Fruit fly (Drosophila melanogaster) whole organism, embryonic: ENCODE measurements around the gene ClpX.

Experiments
- Ada2b ChIP-seq: fragments of 200-800 bp; sonication (Bioruptor generic); IDR thresholded peaks from 2 replicates; pipeline ENCODE4 v1.3.6; 2022; ENCODE audit warnings: missing biosample characterization, missing genetic modification characterization
- B-H1 ChIP-seq: fragments of 200-800 bp; sonication (Bioruptor generic); IDR thresholded peaks from 3 replicates; pipeline ENCODE4 v1.3.6; 2022; ENCODE audit warnings: missing biosample characterization, missing genetic modification characterization
- BtbVII ChIP-seq: fragments of 200-800 bp; sonication (Bioruptor generic); optimal IDR thresholded peaks from 3 replicates; lab custom pipeline; 2017; ENCODE audit warnings: missing biosample characterization, mild to moderate bottlenecking, missing genetic modification characterization
- CG10654 ChIP-seq: fragments of 200-800 bp; sonication (Bioruptor generic); optimal IDR thresholded peaks from 2 replicates; lab custom pipeline; 2016; ENCODE audit warnings: missing biosample characterization, missing genetic modification characterization
- CG13296 ChIP-seq: fragments of 200-800 bp; sonication (Bioruptor generic); optimal IDR thresholded peaks from 3 replicates; lab custom pipeline; 2018; ENCODE audit warnings: missing biosample characterization, mild to moderate bottlenecking, missing genetic modification characterization
- CG13624 ChIP-seq: fragments of 200-800 bp; sonication (Bioruptor generic); optimal IDR thresholded peaks from 2 replicates; lab custom pipeline; 2016; ENCODE audit warnings: missing biosample characterization, missing genetic modification characterization
- CG13894 ChIP-seq: fragments of 200-800 bp; sonication (Bioruptor generic); optimal IDR thresholded peaks from 3 replicates; lab custom pipeline; 2018; ENCODE audit warnings: missing biosample characterization, mild to moderate bottlenecking, missing genetic modification characterization, moderate library complexity
- CG1602 ChIP-seq: fragments of 200-800 bp; sonication (Bioruptor generic); optimal IDR thresholded peaks from 3 replicates; lab custom pipeline; 2016; ENCODE audit warnings: missing biosample characterization, missing genetic modification characterization
- CG1647 ChIP-seq: fragments of 200-800 bp; sonication (Bioruptor generic); optimal IDR thresholded peaks from 3 replicates; lab custom pipeline; 2016; ENCODE audit warnings: missing biosample characterization, missing genetic modification characterization
- CG18011 ChIP-seq: fragments of 200-800 bp; sonication (Bioruptor generic); optimal IDR thresholded peaks from 2 replicates; lab custom pipeline; 2017; ENCODE audit warnings: missing biosample characterization, missing genetic modification characterization, mild to moderate bottlenecking, moderate library complexity, missing genotype
- CG2875 ChIP-seq: fragments of 200-800 bp; sonication (Bioruptor generic); optimal IDR thresholded peaks from 2 replicates; lab custom pipeline; 2017; ENCODE audit warnings: missing biosample characterization, mild to moderate bottlenecking, missing genetic modification characterization, missing genetic modification reagents
- CG30431 ChIP-seq: fragments of 200-800 bp; sonication (Bioruptor generic); optimal IDR thresholded peaks from 2 replicates; lab custom pipeline; 2017; ENCODE audit warnings: missing biosample characterization, missing genetic modification characterization
- CG3163 ChIP-seq: fragments of 200-800 bp; sonication (Bioruptor generic); optimal IDR thresholded peaks from 3 replicates; lab custom pipeline; 2016; ENCODE audit warnings: missing biosample characterization, missing genetic modification characterization
- CG4617 ChIP-seq: fragments of 200-800 bp; sonication (Bioruptor generic); optimal IDR thresholded peaks from 3 replicates; lab custom pipeline; 2016; ENCODE audit warnings: missing biosample characterization, missing genetic modification characterization, borderline replicate concordance
- CG4820 ChIP-seq: fragments of 200-800 bp; sonication (Bioruptor generic); optimal IDR thresholded peaks from 3 replicates; lab custom pipeline; 2016; ENCODE audit warnings: missing biosample characterization, missing genetic modification characterization
- CG5180 ChIP-seq: fragments of 200-800 bp; sonication (Bioruptor generic); optimal IDR thresholded peaks from 3 replicates; lab custom pipeline; 2017; ENCODE audit warnings: missing biosample characterization, missing genetic modification characterization, mild to moderate bottlenecking, moderate library complexity, missing genetic modification reagents
- CG6175 ChIP-seq: fragments of 200-800 bp; sonication (Bioruptor generic); IDR thresholded peaks from 3 replicates; pipeline ENCODE4 v1.3.6; 2022; ENCODE audit warnings: missing biosample characterization, missing genetic modification characterization
- CG6683 ChIP-seq: fragments of 200-800 bp; sonication (Bioruptor generic); optimal IDR thresholded peaks from 2 replicates; lab custom pipeline; 2017; ENCODE audit warnings: missing biosample characterization, mild to moderate bottlenecking, missing genetic modification characterization, missing genetic modification reagents
- CG6765 ChIP-seq: fragments of 200-800 bp; sonication (Bioruptor generic); optimal IDR thresholded peaks from 3 replicates; lab custom pipeline; 2017; ENCODE audit warnings: missing biosample characterization, mild to moderate bottlenecking, missing genetic modification characterization
- CG6813 ChIP-seq: fragments of 200-800 bp; sonication (Bioruptor generic); optimal IDR thresholded peaks from 2 replicates; lab custom pipeline; 2017; ENCODE audit warnings: missing biosample characterization, missing genetic modification characterization, mild to moderate bottlenecking, moderate library complexity, missing genetic modification reagents
- CG6854 ChIP-seq: fragments of 200-800 bp; sonication (Bioruptor generic); optimal IDR thresholded peaks from 3 replicates; lab custom pipeline; 2017; ENCODE audit warnings: missing biosample characterization, mild to moderate bottlenecking, missing genetic modification characterization
- CG7928 ChIP-seq: fragments of 200-800 bp; sonication (Bioruptor generic); optimal IDR thresholded peaks from 2 replicates; lab custom pipeline; 2017; ENCODE audit warnings: missing biosample characterization, mild to moderate bottlenecking, missing genetic modification characterization
- CG9876 ChIP-seq: fragments of 200-800 bp; sonication (Bioruptor generic); optimal IDR thresholded peaks from 2 replicates; lab custom pipeline; 2016; ENCODE audit warnings: missing biosample characterization, missing genetic modification characterization
- ERR ChIP-seq: fragments of 200-800 bp; sonication (Bioruptor generic); optimal IDR thresholded peaks from 2 replicates; lab custom pipeline; 2016; ENCODE audit warnings: missing biosample characterization, missing genetic modification characterization
- Hr3 ChIP-seq: fragments of 200-800 bp; sonication (Bioruptor generic); optimal IDR thresholded peaks from 3 replicates; lab custom pipeline; 2016; ENCODE audit warnings: missing biosample characterization, missing genetic modification characterization
- Kr ChIP-seq: fragments of 200-800 bp; sonication (Bioruptor generic); optimal IDR thresholded peaks from 2 replicates; lab custom pipeline; 2017; ENCODE audit warnings: missing biosample characterization, mild to moderate bottlenecking, missing genetic modification characterization
- Lhr ChIP-seq: fragments of 200-800 bp; sonication (Bioruptor generic); optimal IDR thresholded peaks from 3 replicates; lab custom pipeline; 2017; ENCODE audit warnings: mild to moderate bottlenecking, missing biosample characterization, missing genetic modification reagents, missing genetic modification characterization
- Mrtf ChIP-seq: fragments of 200-800 bp; sonication (Bioruptor generic); IDR thresholded peaks from 3 replicates; pipeline ENCODE4 v1.3.6; 2022; ENCODE audit warnings: missing biosample characterization, missing genetic modification characterization
- Neu2 ChIP-seq: fragments of 200-800 bp; sonication (Bioruptor generic); optimal IDR thresholded peaks from 3 replicates; lab custom pipeline; 2016; ENCODE audit warnings: missing biosample characterization, missing genetic modification characterization, borderline replicate concordance
- Oaz ChIP-seq: fragments of 200-800 bp; sonication (Bioruptor generic); IDR thresholded peaks from 2 replicates; pipeline ENCODE4 v1.3.6; 2022; ENCODE audit warnings: missing biosample characterization, missing genetic modification characterization
- Side ChIP-seq: fragments of 200-800 bp; sonication (Bioruptor generic); optimal IDR thresholded peaks from 2 replicates; lab custom pipeline; 2016; ENCODE audit warnings: missing biosample characterization, missing genetic modification characterization
- YL-1 ChIP-seq: fragments of 200-800 bp; sonication (Bioruptor generic); optimal IDR thresholded peaks from 3 replicates; lab custom pipeline; 2017; ENCODE audit warnings: missing biosample characterization, mild to moderate bottlenecking, missing genetic modification characterization
- bowl ChIP-seq: fragments of 200-800 bp; sonication (Bioruptor generic); IDR thresholded peaks from 2 replicates; pipeline ENCODE4 v1.3.6; 2022; ENCODE audit warnings: missing biosample characterization, missing genetic modification characterization
- crol ChIP-seq: fragments of 200-800 bp; sonication (Bioruptor generic); IDR thresholded peaks from 2 replicates; pipeline ENCODE4 v1.3.6; 2022; ENCODE audit warnings: missing biosample characterization, missing genetic modification characterization
- dm ChIP-seq: fragments of 200-800 bp; sonication (Bioruptor generic); optimal IDR thresholded peaks from 3 replicates; lab custom pipeline; 2016; ENCODE audit warnings: missing biosample characterization, missing genetic modification characterization
- dpn ChIP-seq, 2 experiments: fragments of 200-800 bp; sonication (Bioruptor generic); optimal IDR thresholded peaks; 3 replicates each; lab custom pipeline; 2016; ENCODE audit warnings: missing biosample characterization in 2 of 2, missing genetic modification characterization in 2 of 2
- gcm ChIP-seq: fragments of 200-800 bp; sonication (Bioruptor generic); optimal IDR thresholded peaks from 2 replicates; lab custom pipeline; 2019; ENCODE audit warnings: missing biosample characterization, mild to moderate bottlenecking, missing genetic modification characterization, moderate library complexity
- grn ChIP-seq: fragments of 200-800 bp; sonication (Bioruptor generic); optimal IDR thresholded peaks from 3 replicates; lab custom pipeline; 2017; ENCODE audit warnings: missing biosample characterization, missing genetic modification characterization
- gt ChIP-seq: fragments of 200-800 bp; sonication (Bioruptor generic); IDR thresholded peaks from 2 replicates; pipeline ENCODE4 v1.3.6; 2022; ENCODE audit warnings: missing biosample characterization, missing genetic modification characterization
- inv ChIP-seq: fragments of 200-800 bp; sonication (Bioruptor generic); IDR thresholded peaks from 2 replicates; pipeline ENCODE4 v1.3.6; 2022; ENCODE audit warnings: missing biosample characterization, missing genetic modification characterization; ENCODE audit not compliant: partially characterized antibody
- jumu ChIP-seq: fragments of 200-800 bp; sonication (Bioruptor generic); optimal IDR thresholded peaks from 3 replicates; lab custom pipeline; 2016; ENCODE audit warnings: missing biosample characterization, missing genetic modification characterization
- maf-S ChIP-seq: fragments of 200-800 bp; sonication (Bioruptor generic); optimal IDR thresholded peaks from 2 replicates; lab custom pipeline; 2016; ENCODE audit warnings: missing biosample characterization, missing genetic modification characterization
- psq ChIP-seq: fragments of 200-800 bp; sonication (Bioruptor generic); optimal IDR thresholded peaks from 2 replicates; lab custom pipeline; 2017; ENCODE audit warnings: missing biosample characterization, missing genetic modification characterization
- row ChIP-seq: fragments of 200-800 bp; sonication (Bioruptor generic); IDR thresholded peaks from 3 replicates; pipeline ENCODE4 v1.3.6; 2022; ENCODE audit warnings: missing biosample characterization, missing genetic modification characterization
- schlank ChIP-seq: fragments of 200-800 bp; sonication (Bioruptor generic); optimal IDR thresholded peaks from 2 replicates; lab custom pipeline; 2018; ENCODE audit warnings: missing biosample characterization, mild to moderate bottlenecking, missing genetic modification characterization
- tgo ChIP-seq: fragments of 200-800 bp; sonication (Bioruptor generic); IDR thresholded peaks from 3 replicates; pipeline ENCODE4 v1.3.6; 2022; ENCODE audit warnings: missing biosample characterization, missing genetic modification characterization
- tll ChIP-seq, 2 experiments: fragments of 200-800 bp in 1 of 2; fragments of >200 bp in 1 of 2; sonication (Bioruptor generic) in 1 of 2; optimal IDR thresholded peaks; 2 replicates each; lab custom pipeline; 2017 to 2019; ENCODE audit warnings: missing biosample characterization in 2 of 2, missing genetic modification characterization in 2 of 2, mild to moderate bottlenecking in 1 of 2, moderate library complexity in 1 of 2
- trh ChIP-seq: fragments of 200-800 bp; sonication (Bioruptor generic); optimal IDR thresholded peaks from 2 replicates; lab custom pipeline; 2016; ENCODE audit warnings: missing biosample characterization, missing genetic modification characterization
- unc-4 ChIP-seq: fragments of 200-800 bp; sonication (Bioruptor generic); IDR thresholded peaks from 2 replicates; pipeline ENCODE4 v1.3.6; 2022; ENCODE audit warnings: missing biosample characterization, missing genetic modification characterization; ENCODE audit not compliant: partially characterized antibody

ClpX gene

dm6 chr3R:19860996-19861719 lies 42.3 kb downstream of the ClpX start, which contains the start of the genes Ire1 and Mrm2 (continued):
- TF ChIP-seq CG13296 (GFP tag; lab: Kevin White, UChicago) (peak; percentile 45), CG5180 (GFP tag; lab: Kevin White, UChicago) (no peak), CG18011 (GFP tag; lab: Kevin White, UChicago) (peak; percentile 44), gcm (GFP tag; lab: Kevin White, UChicago) (peak; percentile 17), psq (GFP tag; lab: Kevin White, UChicago) (peak; percentile 53), Lhr (peak; percentile 89), CG4617 (GFP tag; lab: Kevin White, UChicago) (peak; percentile 94), CG6683 (no peak), jumu (peak; percentile 93), unc-4 (peak; percentile 79), CG30431 (GFP tag; lab: Kevin White, UChicago) (peak; percentile 73), CG3163 (GFP tag; lab: Kevin White, UChicago) (peak; percentile 75), CG6854 (GFP tag; lab: Kevin White, UChicago) (no peak), ERR (GFP tag; lab: Kevin White, UChicago) (peak; percentile 73), Side (GFP tag; lab: Kevin White, UChicago) (peak; percentile 82), CG13624 (GFP tag; lab: Kevin White, UChicago) (peak; percentile 93), B-H1 (0 out of 3 replicates have a peak, but pooled peaks have one; percentile 38), grn (GFP tag; lab: Kevin White, UChicago) (peak; percentile 53), dm (GFP tag; lab: Kevin White, UChicago) (peak; percentile 90), row (GFP tag; lab: Robert Waterston, UW) (peak; percentile 96), CG6765 (no peak), CG9876 (GFP tag; lab: Kevin White, UChicago) (peak; percentile 85), Neu2 (no peak), bowl (GFP tag; lab: Robert Waterston, UW) (0 out of 2 replicates have a peak, but pooled peaks have one; percentile 42), CG7928 (GFP tag; lab: Kevin White, UChicago) (peak; percentile 41), CG1647 (GFP tag; lab: Kevin White, UChicago) (peak; percentile 81), tll (GFP tag; optimal IDR thresholded peaks at IDR 0.05; lab: Kevin White, UChicago) (peak; percentile 75 to 95), CG10654 (GFP tag; lab: Kevin White, UChicago) (peak; percentile 69), BtbVII (GFP tag; lab: Kevin White, UChicago) (peak; percentile 66), trh (no peak), maf-S (GFP tag; lab: Kevin White, UChicago) (peak; percentile 84), dpn (GFP tag; optimal IDR thresholded peaks at IDR 0.05; lab: Kevin White, UChicago) (peak; percentile 84 to 93), CG6813 (GFP tag; lab: Kevin White, UChicago) (no peak), inv (peak; percentile 74), schlank (peak; percentile 39), Oaz (GFP tag; lab: Robert Waterston, UW) (peak; percentile 56), CG6175 (GFP tag; lab: Robert Waterston, UW) (no peak), CG13894 (tag; lab: Kevin White, UChicago) (peak; percentile 69), gt (GFP tag; lab: Robert Waterston, UW) (peak; percentile 38; the same call in 1 of the 2 replicates), YL-1 (peak; percentile 76), CG4820 (GFP tag; lab: Kevin White, UChicago) (peak; percentile 83), Kr (GFP tag; lab: Kevin White, UChicago) (peak; percentile 1), tgo (peak; percentile 74), Hr3 (GFP tag; lab: Kevin White, UChicago) (peak; percentile 87), Mrtf (GFP tag; lab: Robert Waterston, UW) (peak; percentile 80), crol (GFP tag; lab: Robert Waterston, UW) (peak; percentile 92), Ada2b (GFP tag; lab: Robert Waterston, UW) (peak; percentile 75), CG1602 (GFP tag; lab: Kevin White, UChicago) (peak; percentile 81), CG2875 (peak; percentile 48)
